Fruit fly (Drosophila melanogaster) whole organism, embryonic: ENCODE data around the gene CG7601.

Experiments
- Atf3 ChIP-seq: fragments of 200-800 bp; sonication (Bioruptor generic); optimal IDR thresholded peaks from 3 replicates; lab custom pipeline; 2016; ENCODE audit warnings: missing biosample characterization, missing genetic modification characterization
- Awh ChIP-seq: fragments of 200-800 bp; sonication (Bioruptor generic); IDR thresholded peaks from 2 replicates; pipeline ENCODE4, ENCODE4 v1.3.6; 2022; ENCODE audit warnings: missing biosample characterization, missing genetic modification characterization
- CG10209 ChIP-seq: fragments of 200-800 bp; sonication (Bioruptor generic); optimal IDR thresholded peaks from 3 replicates; lab custom pipeline; 2017; ENCODE audit warnings: missing biosample characterization, mild to moderate bottlenecking, missing genetic modification characterization, missing genetic modification reagents
- CG10366 ChIP-seq: fragments of 200-800 bp; sonication (Bioruptor generic); IDR thresholded peaks from 2 replicates; pipeline ENCODE4 v1.3.6; 2022; ENCODE audit warnings: missing biosample characterization, missing genetic modification characterization
- CG11093 ChIP-seq: fragments of 200-800 bp; sonication (Bioruptor generic); IDR thresholded peaks from 3 replicates; pipeline ENCODE4 v1.3.6; 2022; ENCODE audit warnings: missing biosample characterization, missing genetic modification characterization
- CG11695 ChIP-seq: fragments of 200-800 bp; sonication (Bioruptor generic); IDR thresholded peaks from 3 replicates; pipeline ENCODE4 v1.3.6; 2022; ENCODE audit warnings: missing biosample characterization, missing genetic modification characterization
- CG11696 ChIP-seq: fragments of 200-800 bp; sonication (Bioruptor generic); IDR thresholded peaks from 2 replicates; pipeline ENCODE4 v1.3.6; 2022; ENCODE audit warnings: missing biosample characterization, missing genetic modification characterization
- CG12155 ChIP-seq: fragments of 200-800 bp; sonication (Bioruptor generic); optimal IDR thresholded peaks from 3 replicates; lab custom pipeline; 2016; ENCODE audit warnings: missing biosample characterization, missing genetic modification characterization
- CG12219 ChIP-seq: fragments of 200-800 bp; sonication (Bioruptor generic); optimal IDR thresholded peaks from 3 replicates; lab custom pipeline; 2018; ENCODE audit warnings: missing biosample characterization, mild to moderate bottlenecking, missing genetic modification characterization
- CG12942 ChIP-seq: fragments of 200-800 bp; sonication (Bioruptor generic); optimal IDR thresholded peaks from 3 replicates; lab custom pipeline; 2016; ENCODE audit warnings: missing biosample characterization, missing genetic modification characterization
- CG14014 ChIP-seq: fragments of 200-800 bp; sonication (Bioruptor generic); IDR thresholded peaks from 2 replicates; pipeline ENCODE4 v1.3.6; 2022; ENCODE audit warnings: missing biosample characterization, missing genetic modification characterization
- CG15514 ChIP-seq: fragments of 200-800 bp; sonication (Bioruptor generic); optimal IDR thresholded peaks from 3 replicates; lab custom pipeline; 2017; ENCODE audit warnings: missing biosample characterization, missing genetic modification characterization, mild to moderate bottlenecking, moderate library complexity, missing genetic modification reagents
- CG1603 ChIP-seq: fragments of 200-800 bp; sonication (Bioruptor generic); optimal IDR thresholded peaks from 2 replicates; lab custom pipeline; 2019; ENCODE audit warnings: missing biosample characterization, mild to moderate bottlenecking, missing genetic modification characterization, moderate library complexity
- CG1792 ChIP-seq: fragments of 200-800 bp; sonication (Bioruptor generic); optimal IDR thresholded peaks from 2 replicates; lab custom pipeline; 2016; ENCODE audit warnings: missing biosample characterization, missing genetic modification characterization
- CG2199 ChIP-seq: fragments of 200-800 bp; sonication (Bioruptor generic); IDR thresholded peaks from 3 replicates; pipeline ENCODE4 v1.3.6; 2022; ENCODE audit warnings: missing biosample characterization, missing genetic modification characterization
- CG2889 ChIP-seq: fragments of 200-800 bp; sonication (Bioruptor generic); IDR thresholded peaks from 3 replicates; pipeline ENCODE4 v1.3.6; 2022; ENCODE audit warnings: missing biosample characterization, missing genetic modification characterization
- CG31224 ChIP-seq: fragments of 200-800 bp; sonication (Bioruptor generic); IDR thresholded peaks from 2 replicates; pipeline ENCODE4 v1.3.6; 2022; ENCODE audit warnings: missing biosample characterization, missing genetic modification characterization
- CG3407 ChIP-seq: fragments of 200-800 bp; sonication (Bioruptor generic); optimal IDR thresholded peaks from 2 replicates; lab custom pipeline; 2018; ENCODE audit warnings: missing biosample characterization, mild to moderate bottlenecking, missing genetic modification characterization
- CG34422 ChIP-seq: fragments of 200-800 bp; sonication (Bioruptor generic); IDR thresholded peaks from 3 replicates; pipeline ENCODE4 v1.3.6; 2022; ENCODE audit warnings: missing biosample characterization, missing genetic modification characterization
- CG4424 ChIP-seq: fragments of 200-800 bp; sonication (Bioruptor generic); optimal IDR thresholded peaks from 3 replicates; lab custom pipeline; 2016; ENCODE audit warnings: missing biosample characterization, missing genetic modification characterization
- CG7357 ChIP-seq: fragments of 200-800 bp; sonication (Bioruptor generic); IDR thresholded peaks from 3 replicates; pipeline ENCODE4 v1.3.6; 2022; ENCODE audit warnings: missing biosample characterization, missing genetic modification characterization
- CG8290 ChIP-seq, 3 experiments: fragments of 200-800 bp; sonication (Bioruptor generic); optimal IDR thresholded peaks; 2 replicates each; lab custom pipeline; 2016 to 2019; ENCODE audit warnings: missing biosample characterization in 3 of 3, missing genetic modification characterization in 3 of 3, mild to moderate bottlenecking in 2 of 3, moderate library complexity in 1 of 3
- CG8478 ChIP-seq: fragments of >200 bp; optimal IDR thresholded peaks from 2 replicates; lab custom pipeline; 2018
- CrebB ChIP-seq: fragments of 200-800 bp; sonication (Bioruptor generic); optimal IDR thresholded peaks from 3 replicates; lab custom pipeline; 2018; ENCODE audit warnings: missing biosample characterization, mild to moderate bottlenecking, missing genetic modification characterization
- Dip3 ChIP-seq: fragments of 200-800 bp; sonication (Bioruptor generic); optimal IDR thresholded peaks from 3 replicates; lab custom pipeline; 2016; ENCODE audit warnings: missing biosample characterization, missing genetic modification characterization
- Hey ChIP-seq: fragments of 200-800 bp; sonication (Bioruptor generic); optimal IDR thresholded peaks from 3 replicates; lab custom pipeline; 2018; ENCODE audit warnings: missing biosample characterization, mild to moderate bottlenecking, missing genetic modification characterization
- Hr78 ChIP-seq, 2 experiments: fragments of 200-800 bp in 1 of 2; fragments of >200 bp in 1 of 2; sonication (Bioruptor generic) in 1 of 2; optimal IDR thresholded peaks; 2 replicates each; lab custom pipeline; 2017 to 2019; ENCODE audit warnings: missing biosample characterization in 2 of 2, missing genetic modification characterization in 2 of 2, mild to moderate bottlenecking in 1 of 2, moderate library complexity in 1 of 2
- Kr ChIP-seq: fragments of 200-800 bp; sonication (Bioruptor generic); optimal IDR thresholded peaks from 2 replicates; lab custom pipeline; 2017; ENCODE audit warnings: missing biosample characterization, mild to moderate bottlenecking, missing genetic modification characterization
- Lhr ChIP-seq: fragments of 200-800 bp; sonication (Bioruptor generic); optimal IDR thresholded peaks from 3 replicates; lab custom pipeline; 2017; ENCODE audit warnings: mild to moderate bottlenecking, missing biosample characterization, missing genetic modification reagents, missing genetic modification characterization
- Lim3 ChIP-seq: fragments of 200-800 bp; sonication (Bioruptor generic); IDR thresholded peaks from 2 replicates; pipeline ENCODE4 v1.3.6; 2022; ENCODE audit warnings: missing biosample characterization, missing genetic modification characterization
- MESR4 ChIP-seq: fragments of 200-800 bp; sonication (Bioruptor generic); optimal IDR thresholded peaks from 2 replicates; lab custom pipeline; 2018; ENCODE audit warnings: missing biosample characterization, mild to moderate bottlenecking, missing genetic modification characterization, moderate library complexity
- Mes4 ChIP-seq: fragments of 200-800 bp; sonication (Bioruptor generic); optimal IDR thresholded peaks from 2 replicates; lab custom pipeline; 2016; ENCODE audit warnings: missing biosample characterization, missing genetic modification characterization
- NC2β ChIP-seq: fragments of 200-800 bp; sonication (Bioruptor generic); optimal IDR thresholded peaks from 2 replicates; lab custom pipeline; 2016; ENCODE audit warnings: missing biosample characterization, missing genetic modification characterization
- NK7.1 ChIP-seq: fragments of 200-800 bp; sonication (Bioruptor generic); optimal IDR thresholded peaks from 3 replicates; lab custom pipeline; 2016; ENCODE audit warnings: missing biosample characterization, missing genetic modification characterization
- Rfx ChIP-seq: fragments of 200-800 bp; sonication (Bioruptor generic); IDR thresholded peaks from 2 replicates; pipeline ENCODE4 v1.3.6; 2022; ENCODE audit warnings: missing biosample characterization, missing genetic modification characterization
- Sry-β ChIP-seq: fragments of 200-800 bp; sonication (Bioruptor generic); optimal IDR thresholded peaks from 2 replicates; lab custom pipeline; 2018; ENCODE audit warnings: missing biosample characterization, mild to moderate bottlenecking, missing genetic modification characterization, moderate library complexity
- Taf1 ChIP-seq: fragments of 200-800 bp; sonication (Bioruptor generic); IDR thresholded peaks from 2 replicates; pipeline ENCODE4 v1.3.6; 2022; ENCODE audit warnings: missing biosample characterization, missing genetic modification characterization
- croc ChIP-seq: fragments of 200-800 bp; sonication (Bioruptor generic); conservative IDR thresholded peaks from 3 replicates; pipeline ENCODE4 v1.3.6; 2022; ENCODE audit warnings: missing biosample characterization, missing genetic modification characterization
- fru ChIP-seq: fragments of >200 bp; optimal IDR thresholded peaks from 2 replicates; lab custom pipeline; 2017
- gfzf ChIP-seq: fragments of 200-800 bp; sonication (Bioruptor generic); optimal IDR thresholded peaks from 2 replicates; lab custom pipeline; 2016; ENCODE audit warnings: missing biosample characterization, mild to moderate bottlenecking, missing genetic modification characterization, moderate library complexity
- hth ChIP-seq: fragments of >200 bp; optimal IDR thresholded peaks from 2 replicates; lab custom pipeline; 2017; ENCODE audit warnings: inconsistent platforms
- knrl ChIP-seq: fragments of 200-800 bp; sonication (Bioruptor generic); IDR thresholded peaks from 3 replicates; pipeline ENCODE4 v1.3.6; 2022; ENCODE audit warnings: missing biosample characterization, missing genetic modification characterization; ENCODE audit not compliant: partially characterized antibody
- lov ChIP-seq, 2 experiments: fragments of 200-800 bp in 1 of 2; fragments of >200 bp in 1 of 2; sonication (Bioruptor generic) in 1 of 2; IDR thresholded peaks in 1 of 2; optimal IDR thresholded peaks in 1 of 2; 2 replicates in 1 of 2; 3 replicates in 1 of 2; pipeline versions ENCODE4 v1.3.6 to Lab custom; 2017 to 2022; ENCODE audit warnings: missing biosample characterization in 1 of 2, missing genetic modification characterization in 1 of 2
- luna ChIP-seq: fragments of 200-800 bp; sonication (Bioruptor generic); optimal IDR thresholded peaks from 2 replicates; lab custom pipeline; 2016; ENCODE audit warnings: missing biosample characterization, missing genetic modification characterization
- org-1 ChIP-seq: fragments of 200-800 bp; sonication (Bioruptor generic); optimal IDR thresholded peaks from 2 replicates; lab custom pipeline; 2017; ENCODE audit warnings: missing biosample characterization, missing genetic modification characterization
- pita ChIP-seq: fragments of 200-800 bp; sonication (Bioruptor generic); optimal IDR thresholded peaks from 2 replicates; lab custom pipeline; 2017; ENCODE audit warnings: missing biosample characterization, mild to moderate bottlenecking, missing genetic modification characterization
- run ChIP-seq: fragments of 200-800 bp; sonication (Bioruptor generic); optimal IDR thresholded peaks from 3 replicates; lab custom pipeline; 2018; ENCODE audit warnings: missing biosample characterization, mild to moderate bottlenecking, missing genetic modification characterization
- tup ChIP-seq: fragments of 200-800 bp; sonication (Bioruptor generic); optimal IDR thresholded peaks from 2 replicates; lab custom pipeline; 2016; ENCODE audit warnings: missing biosample characterization, mild to moderate bottlenecking, missing genetic modification characterization, moderate library complexity
- zf30C ChIP-seq: fragments of 200-800 bp; sonication (Bioruptor generic); optimal IDR thresholded peaks from 3 replicates; lab custom pipeline; 2018; ENCODE audit warnings: missing biosample characterization, mild to moderate bottlenecking, missing genetic modification characterization
- zfh1 ChIP-seq: fragments of 200-800 bp; sonication (Bioruptor generic); IDR thresholded peaks from 3 replicates; pipeline ENCODE4 v1.3.6; 2022; ENCODE audit warnings: missing biosample characterization, missing genetic modification characterization

The CG7601 gene

dm6 chr3R:29716782-29717317 is 19.7 kb downstream of the CG7601 start, which contains the start of gene Obp99b (continued):
- TF ChIP-seq CG14014 (GFP tag; lab: Robert Waterston, UW) (peak; percentile 66; the same call in 1 of the 2 replicates), zf30C (GFP tag; lab: Kevin White, UChicago) (peak; percentile 15), CG11696 (GFP tag; lab: Robert Waterston, UW) (peak; percentile 61), tup (GFP tag; lab: Kevin White, UChicago) (peak; percentile 33), fru (no peak), CG15514 (GFP tag; lab: Kevin White, UChicago) (peak; percentile 67), pita (GFP tag; lab: Kevin White, UChicago) (no peak), NK7.1 (GFP tag; lab: Kevin White, UChicago) (peak; percentile 70), Dip3 (GFP tag; lab: Kevin White, UChicago) (peak; percentile 3), CG7357 (GFP tag; lab: Robert Waterston, UW) (peak; percentile 55; the same call in 1 of the 3 replicates), CG3407 (GFP tag; lab: Kevin White, UChicago) (peak; percentile 76), gfzf (GFP tag; lab: Kevin White, UChicago) (no peak), CG2889 (no peak), CG12942 (GFP tag; lab: Kevin White, UChicago) (peak; percentile 60), Kr (GFP tag; lab: Kevin White, UChicago) (peak; percentile 12), Sry-β (peak; percentile 54), CrebB (tag; lab: Kevin White, UChicago) (peak; percentile 74), CG34422 (GFP tag; lab: Robert Waterston, UW) (peak; percentile 74; the same call in 2 of the 3 replicates), CG1603 (peak; percentile 91), lov (optimal IDR thresholded peaks at IDR 0.05; lab: Kevin White, UChicago) (no peak), lov (GFP tag; IDR thresholded peaks at IDR 0.05; lab: Robert Waterston, UW) (peak; percentile 93), MESR4 (GFP tag; lab: Kevin White, UChicago) (peak; percentile 22), CG12219 (GFP tag; lab: Kevin White, UChicago) (peak; percentile 90), Hr78 (GFP tag; optimal IDR thresholded peaks at IDR 0.05; lab: Kevin White, UChicago) (no peak), CG10366 (peak; percentile 71), hth (lab: Kevin White, UChicago) (no peak), NC2β (GFP tag; lab: Kevin White, UChicago) (peak; percentile 82), Lhr (GFP tag; lab: Kevin White, UChicago) (peak; percentile 75), luna (no peak), Lim3 (GFP tag; lab: Robert Waterston, UW) (no peak), CG8290 (GFP tag; optimal IDR thresholded peaks at IDR 0.05; lab: Kevin White, UChicago) (peak; percentile 44), CG8290 (tag; optimal IDR thresholded peaks at IDR 0.05; lab: Kevin White, UChicago) (peak; percentile 73 to 87), CG31224 (GFP tag; lab: Robert Waterston, UW) (peak; percentile 58; the same call in 1 of the 2 replicates), Awh (GFP tag; lab: Robert Waterston, UW) (peak; percentile 90), croc (peak; percentile 48; the same call in 2 of the 3 replicates), CG12155 (GFP tag; lab: Kevin White, UChicago) (peak; percentile 45), knrl (GFP tag; lab: Robert Waterston, UW) (no peak), zfh1 (GFP tag; lab: Robert Waterston, UW) (peak; percentile 86), CG10209 (GFP tag; lab: Kevin White, UChicago) (peak; percentile 73), run (tag; lab: Kevin White, UChicago) (no peak), Atf3 (GFP tag; lab: Kevin White, UChicago) (peak; percentile 82), CG8478 (lab: Kevin White, UChicago) (no peak), CG11695 (GFP tag; lab: Robert Waterston, UW) (peak; percentile 69; the same call in 2 of the 3 replicates), Taf1 (GFP tag; lab: Robert Waterston, UW) (no peak), org-1 (GFP tag; lab: Kevin White, UChicago) (peak; percentile 56), CG2199 (peak; percentile 95), CG1792 (GFP tag; lab: Kevin White, UChicago) (peak; percentile 60), Hey (tag; lab: Kevin White, UChicago) (peak; percentile 51), CG4424 (GFP tag; lab: Kevin White, UChicago) (peak; percentile 87), Rfx (GFP tag; lab: Robert Waterston, UW) (peak; percentile 91), Mes4 (GFP tag; lab: Kevin White, UChicago) (peak; percentile 88), CG11093 (GFP tag; lab: Robert Waterston, UW) (peak; percentile 56; the same call in 2 of the 3 replicates)
